Fruit fly (Drosophila melanogaster) whole organism, embryonic: ENCODE data around the gene Ilk.

Source experiments
- Ada2b ChIP-seq: fragments of 200-800 bp; sonication (Bioruptor generic); IDR thresholded peaks from 2 replicates; pipeline ENCODE4 v1.3.6; 2022; ENCODE audit warnings: missing biosample characterization, missing genetic modification characterization
- BtbVII ChIP-seq: fragments of 200-800 bp; sonication (Bioruptor generic); optimal IDR thresholded peaks from 3 replicates; lab custom pipeline; 2017; ENCODE audit warnings: missing biosample characterization, mild to moderate bottlenecking, missing genetic modification characterization
- CG12071 ChIP-seq: fragments of 200-800 bp; sonication (Bioruptor generic); optimal IDR thresholded peaks from 3 replicates; lab custom pipeline; 2018; ENCODE audit warnings: missing biosample characterization, mild to moderate bottlenecking, missing genetic modification characterization
- CG12155 ChIP-seq: fragments of 200-800 bp; sonication (Bioruptor generic); optimal IDR thresholded peaks from 3 replicates; lab custom pipeline; 2016; ENCODE audit warnings: missing biosample characterization, missing genetic modification characterization
- CG12236 ChIP-seq: fragments of 200-800 bp; sonication (Bioruptor generic); optimal IDR thresholded peaks from 2 replicates; lab custom pipeline; 2016; ENCODE audit warnings: missing biosample characterization, missing genetic modification characterization
- CG13123 ChIP-seq: fragments of 200-800 bp; sonication (Bioruptor generic); optimal IDR thresholded peaks from 2 replicates; lab custom pipeline; 2016; ENCODE audit warnings: missing biosample characterization, missing genetic modification characterization
- CG13296 ChIP-seq: fragments of 200-800 bp; sonication (Bioruptor generic); optimal IDR thresholded peaks from 3 replicates; lab custom pipeline; 2018; ENCODE audit warnings: missing biosample characterization, mild to moderate bottlenecking, missing genetic modification characterization
- CG14441 ChIP-seq: fragments of 200-800 bp; sonication (Bioruptor generic); IDR thresholded peaks from 2 replicates; pipeline ENCODE4 v1.3.6; 2022; ENCODE audit warnings: missing biosample characterization, missing genetic modification characterization
- CG31388 ChIP-seq: fragments of 200-800 bp; sonication (Bioruptor generic); optimal IDR thresholded peaks from 2 replicates; lab custom pipeline; 2016; ENCODE audit warnings: missing biosample characterization, missing genetic modification characterization
- CG32772 ChIP-seq: fragments of 200-800 bp; sonication (Bioruptor generic); IDR thresholded peaks from 2 replicates; pipeline ENCODE4 v1.3.6; 2022; ENCODE audit warnings: missing biosample characterization, missing genetic modification characterization
- CG33213 ChIP-seq: fragments of 200-800 bp; sonication (Bioruptor generic); optimal IDR thresholded peaks from 3 replicates; lab custom pipeline; 2016; ENCODE audit warnings: missing biosample characterization, missing genetic modification characterization
- CG4617 ChIP-seq: fragments of 200-800 bp; sonication (Bioruptor generic); optimal IDR thresholded peaks from 3 replicates; lab custom pipeline; 2016; ENCODE audit warnings: missing biosample characterization, missing genetic modification characterization, borderline replicate concordance
- CG4820 ChIP-seq: fragments of 200-800 bp; sonication (Bioruptor generic); optimal IDR thresholded peaks from 3 replicates; lab custom pipeline; 2016; ENCODE audit warnings: missing biosample characterization, missing genetic modification characterization
- CG6765 ChIP-seq: fragments of 200-800 bp; sonication (Bioruptor generic); optimal IDR thresholded peaks from 3 replicates; lab custom pipeline; 2017; ENCODE audit warnings: missing biosample characterization, mild to moderate bottlenecking, missing genetic modification characterization
- CG7271 ChIP-seq: fragments of 200-800 bp; sonication (Bioruptor generic); optimal IDR thresholded peaks from 2 replicates; lab custom pipeline; 2018; ENCODE audit warnings: missing biosample characterization, mild to moderate bottlenecking, missing genetic modification characterization, moderate library complexity
- CG7556 ChIP-seq: fragments of 200-800 bp; sonication (Bioruptor generic); optimal IDR thresholded peaks from 2 replicates; lab custom pipeline; 2017; ENCODE audit warnings: missing biosample characterization, mild to moderate bottlenecking, missing genetic modification characterization
- CTCF ChIP-seq: fragments of 200-800 bp; sonication (Bioruptor generic); optimal IDR thresholded peaks from 2 replicates; lab custom pipeline; 2017; ENCODE audit warnings: missing biosample characterization, mild to moderate bottlenecking, missing genetic modification characterization, moderate library complexity
- Dbx ChIP-seq: fragments of 200-800 bp; sonication (Bioruptor generic); IDR thresholded peaks from 3 replicates; pipeline ENCODE4 v1.3.6; 2022; ENCODE audit warnings: missing biosample characterization, missing genetic modification characterization
- Dll ChIP-seq: fragments of 200-800 bp; sonication (Bioruptor generic); IDR thresholded peaks from 4 replicates; pipeline ENCODE4 v1.3.6; 2022; ENCODE audit warnings: missing biosample characterization, missing genetic modification characterization; ENCODE audit not compliant: partially characterized antibody
- Ets65A ChIP-seq: fragments of 200-800 bp; sonication (Bioruptor generic); peaks from one replicate; lab custom pipeline; 2016; ENCODE audit warnings: missing biosample characterization, missing genetic modification characterization
- Gsc ChIP-seq: fragments of 200-800 bp; sonication (Bioruptor generic); IDR thresholded peaks from 2 replicates; pipeline ENCODE4 v1.3.6; 2022; ENCODE audit warnings: missing biosample characterization, missing genetic modification characterization
- H15 ChIP-seq: fragments of 200-800 bp; sonication (Bioruptor generic); IDR thresholded peaks from 3 replicates; pipeline ENCODE4 v1.3.6; 2022; ENCODE audit warnings: missing biosample characterization, missing genetic modification characterization
- HLH4C ChIP-seq: fragments of 200-800 bp; sonication (Bioruptor generic); IDR thresholded peaks from 3 replicates; pipeline ENCODE4 v1.3.6; 2022; ENCODE audit warnings: missing biosample characterization, missing genetic modification characterization; ENCODE audit not compliant: partially characterized antibody
- Hr39 ChIP-seq: fragments of >200 bp; optimal IDR thresholded peaks from 2 replicates; lab custom pipeline; 2017
- Hsf ChIP-seq: fragments of 200-800 bp; sonication (Bioruptor generic); optimal IDR thresholded peaks from 3 replicates; lab custom pipeline; 2016; ENCODE audit warnings: missing biosample characterization, missing genetic modification characterization
- Lpt ChIP-seq: fragments of >200 bp; optimal IDR thresholded peaks from 2 replicates; lab custom pipeline; 2018; ENCODE audit warnings: missing biosample characterization, missing genetic modification characterization
- MTF-1 ChIP-seq: fragments of 200-800 bp; sonication (Bioruptor generic); optimal IDR thresholded peaks from 2 replicates; lab custom pipeline; 2018; ENCODE audit warnings: missing biosample characterization, mild to moderate bottlenecking, missing genetic modification characterization, borderline replicate concordance
- Max ChIP-seq: fragments of 200-800 bp; sonication (Bioruptor generic); optimal IDR thresholded peaks from 2 replicates; lab custom pipeline; 2016; ENCODE audit warnings: missing biosample characterization, mild to moderate bottlenecking, missing genetic modification characterization
- Myb ChIP-seq: fragments of 200-800 bp; sonication (Bioruptor generic); optimal IDR thresholded peaks from 2 replicates; lab custom pipeline; 2016; ENCODE audit warnings: missing biosample characterization, missing genetic modification characterization
- NC2β ChIP-seq: fragments of 200-800 bp; sonication (Bioruptor generic); optimal IDR thresholded peaks from 2 replicates; lab custom pipeline; 2016; ENCODE audit warnings: missing biosample characterization, missing genetic modification characterization
- PHDP ChIP-seq: fragments of 200-800 bp; sonication (Bioruptor generic); optimal IDR thresholded peaks from 3 replicates; lab custom pipeline; 2018; ENCODE audit warnings: missing biosample characterization, mild to moderate bottlenecking, missing genetic modification characterization, moderate library complexity
- Poxn ChIP-seq: fragments of 200-800 bp; sonication (Bioruptor generic); IDR thresholded peaks from 2 replicates; pipeline ENCODE4 v1.3.6; 2022; ENCODE audit warnings: missing biosample characterization, missing genetic modification characterization
- Ravus ChIP-seq: fragments of 200-800 bp; sonication (Bioruptor generic); IDR thresholded peaks from 2 replicates; pipeline ENCODE4 v1.3.6; 2022; ENCODE audit warnings: missing biosample characterization, missing genetic modification characterization
- abd-A ChIP-seq: fragments of 200-800 bp; sonication (Bioruptor generic); optimal IDR thresholded peaks from 3 replicates; lab custom pipeline; 2019; ENCODE audit warnings: missing biosample characterization, mild to moderate bottlenecking, missing genetic modification characterization, moderate library complexity
- ac ChIP-seq: fragments of 200-800 bp; sonication (Bioruptor generic); optimal IDR thresholded peaks from 3 replicates; lab custom pipeline; 2017; ENCODE audit warnings: missing biosample characterization, mild to moderate bottlenecking, missing genetic modification characterization
- al ChIP-seq: fragments of 200-800 bp; sonication (Bioruptor generic); IDR thresholded peaks from 2 replicates; pipeline ENCODE4 v1.3.6; 2022; ENCODE audit warnings: missing biosample characterization, missing genetic modification characterization
- btn ChIP-seq: fragments of 200-800 bp; sonication (Bioruptor generic); optimal IDR thresholded peaks from 2 replicates; lab custom pipeline; 2016; ENCODE audit warnings: missing biosample characterization, missing genetic modification characterization
- cwo ChIP-seq: fragments of 200-800 bp; sonication (Bioruptor generic); optimal IDR thresholded peaks from 3 replicates; lab custom pipeline; 2017; ENCODE audit warnings: missing biosample characterization, missing genetic modification characterization, mild to moderate bottlenecking, moderate library complexity, missing genetic modification reagents
- dimm ChIP-seq: fragments of 200-800 bp; sonication (Bioruptor generic); IDR thresholded peaks from 2 replicates; pipeline ENCODE4 v1.3.6; 2022; ENCODE audit warnings: missing biosample characterization, missing genetic modification characterization
- dpn ChIP-seq, 2 experiments: fragments of 200-800 bp; sonication (Bioruptor generic); optimal IDR thresholded peaks; 3 replicates each; lab custom pipeline; 2016; ENCODE audit warnings: missing biosample characterization in 2 of 2, missing genetic modification characterization in 2 of 2
- fd3F ChIP-seq: fragments of 200-800 bp; sonication (Bioruptor generic); optimal IDR thresholded peaks from 2 replicates; lab custom pipeline; 2018; ENCODE audit warnings: missing biosample characterization, mild to moderate bottlenecking, missing genetic modification characterization, moderate library complexity
- gce ChIP-seq: fragments of 200-800 bp; sonication (Bioruptor generic); IDR thresholded peaks from 3 replicates; pipeline ENCODE4 v1.3.6; 2022; ENCODE audit warnings: missing biosample characterization, missing genetic modification characterization
- ken ChIP-seq: fragments of 200-800 bp; sonication (Bioruptor generic); IDR thresholded peaks from 3 replicates; pipeline ENCODE4 v1.3.6; 2022; ENCODE audit warnings: missing biosample characterization, missing genetic modification characterization
- kni ChIP-seq: fragments of 200-800 bp; sonication (Bioruptor generic); optimal IDR thresholded peaks from 3 replicates; lab custom pipeline; 2017; ENCODE audit warnings: mild to moderate bottlenecking, missing biosample characterization, missing genetic modification reagents, missing genetic modification characterization
- lmd ChIP-seq: fragments of 200-800 bp; sonication (Bioruptor generic); IDR thresholded peaks from 2 replicates; pipeline ENCODE4 v1.3.6; 2022; ENCODE audit warnings: missing biosample characterization, missing genetic modification characterization
- nau ChIP-seq: fragments of 200-800 bp; sonication (Bioruptor generic); optimal IDR thresholded peaks from 3 replicates; lab custom pipeline; 2017; ENCODE audit warnings: missing biosample characterization, mild to moderate bottlenecking, missing genetic modification characterization, missing genetic modification reagents
- otp ChIP-seq: fragments of 200-800 bp; sonication (Bioruptor generic); IDR thresholded peaks from 3 replicates; pipeline ENCODE4, ENCODE4 v1.3.6; 2022; ENCODE audit warnings: missing biosample characterization, missing genetic modification characterization
- shn ChIP-seq: fragments of 200-800 bp; sonication (Bioruptor generic); optimal IDR thresholded peaks from 3 replicates; lab custom pipeline; 2016; ENCODE audit warnings: missing biosample characterization, missing genetic modification characterization
- slbo ChIP-seq: fragments of 200-800 bp; sonication (Bioruptor generic); IDR thresholded peaks from 2 replicates; pipeline ENCODE4 v1.3.6; 2022; ENCODE audit warnings: missing biosample characterization, missing genetic modification characterization
- sob ChIP-seq: fragments of 200-800 bp; sonication (Bioruptor generic); IDR thresholded peaks from 2 replicates; pipeline ENCODE4 v1.3.6; 2022; ENCODE audit warnings: missing biosample characterization, missing genetic modification characterization
- tap ChIP-seq: fragments of 200-800 bp; optimal IDR thresholded peaks from 3 replicates; lab custom pipeline; 2019; ENCODE audit warnings: missing biosample characterization, mild to moderate bottlenecking, missing genetic modification characterization, moderate library complexity

Gene Ilk

dm6 chr3L:21172527-21173253 is 44.0 kb upstream of the Ilk start, which contains the start of the genes chb and AsnS (continued):
- peak; percentile 26; the same call in 1 of the 2 replicates for TF ChIP-seq Poxn (GFP tag; lab: Robert Waterston, UW)
- TF ChIP-seq lmd: peak; percentile 92
- TF ChIP-seq shn (GFP tag; lab: Kevin White, UChicago): peak; percentile 59
- TF ChIP-seq nau (GFP tag; lab: Kevin White, UChicago): peak; percentile 70
- peak; percentile 88 for TF ChIP-seq Dbx (GFP tag; lab: Robert Waterston, UW)
- peak; percentile 87 for TF ChIP-seq gce (GFP tag; lab: Robert Waterston, UW)
- TF ChIP-seq CG12071 (GFP tag; lab: Kevin White, UChicago): peak; percentile 83
- peak; percentile 85 for TF ChIP-seq CG4820 (GFP tag; lab: Kevin White, UChicago)
- TF ChIP-seq CG33213: no peak
- peak; percentile 80 for TF ChIP-seq BtbVII (GFP tag; lab: Kevin White, UChicago)
- peak; percentile 86 for TF ChIP-seq CG12155 (GFP tag; lab: Kevin White, UChicago)
- TF ChIP-seq slbo (GFP tag; lab: Robert Waterston, UW): peak; percentile 96
- no peak for TF ChIP-seq Hr39 (lab: Kevin White, UChicago)
- peak; percentile 39 for TF ChIP-seq CG4617
- TF ChIP-seq CG7556 (GFP tag; lab: Kevin White, UChicago): peak; percentile 86
- TF ChIP-seq ken (GFP tag; lab: Robert Waterston, UW): peak; percentile 84
- peak; percentile 80 for TF ChIP-seq dimm (GFP tag; lab: Robert Waterston, UW)
- TF ChIP-seq abd-A (tag; lab: Kevin White, UChicago): no peak
- TF ChIP-seq al (GFP tag; lab: Robert Waterston, UW): peak; percentile 91
- TF ChIP-seq Gsc (GFP tag; lab: Robert Waterston, UW): peak; percentile 50
- TF ChIP-seq CG13123 (GFP tag; lab: Kevin White, UChicago): peak; percentile 65
- peak; percentile 95 for TF ChIP-seq Ada2b (GFP tag; lab: Robert Waterston, UW)
- peak; percentile 94 for TF ChIP-seq CG14441 (GFP tag; lab: Robert Waterston, UW)
- no peak for TF ChIP-seq ac (GFP tag; lab: Kevin White, UChicago)
- peak; percentile 77 for TF ChIP-seq cwo
- peak; percentile 40 for TF ChIP-seq Myb (GFP tag; lab: Kevin White, UChicago)
- peak; percentile 94 for TF ChIP-seq tap (tag; lab: Kevin White, UChicago)
- TF ChIP-seq btn (GFP tag; lab: Kevin White, UChicago): peak; percentile 48
- TF ChIP-seq dpn (GFP tag; optimal IDR thresholded peaks at IDR 0.05; lab: Kevin White, UChicago): peak; percentile 74 to 89
- TF ChIP-seq Ets65A (GFP tag; lab: Kevin White, UChicago): peak; percentile 39
- TF ChIP-seq CG31388: peak; percentile 48
- TF ChIP-seq Ravus: peak; percentile 87
- no peak for TF ChIP-seq CTCF (GFP tag; lab: Kevin White, UChicago)
- peak; percentile 91 for TF ChIP-seq H15
- TF ChIP-seq otp: peak; percentile 87
- peak; percentile 63 for TF ChIP-seq CG6765
- TF ChIP-seq PHDP (tag; lab: Kevin White, UChicago): peak; percentile 96
- TF ChIP-seq MTF-1: peak; percentile 66
- no peak for TF ChIP-seq Dll (GFP tag; lab: Robert Waterston, UW)
- peak; percentile 82 for TF ChIP-seq Max (GFP tag; lab: Kevin White, UChicago)
- peak; percentile 89 for TF ChIP-seq sob (GFP tag; lab: Robert Waterston, UW)
- TF ChIP-seq kni (GFP tag; lab: Kevin White, UChicago): no peak
- TF ChIP-seq CG32772 (GFP tag; lab: Robert Waterston, UW): peak; percentile 90
- TF ChIP-seq fd3F (GFP tag; lab: Kevin White, UChicago): peak; percentile 95
- peak; percentile 76 for TF ChIP-seq CG13296 (GFP tag; lab: Kevin White, UChicago)
- TF ChIP-seq Lpt: no peak
- peak; percentile 85 for TF ChIP-seq Hsf (GFP tag; lab: Kevin White, UChicago)
- TF ChIP-seq HLH4C (GFP tag; lab: Robert Waterston, UW): no peak
- TF ChIP-seq CG7271 (tag; lab: Kevin White, UChicago): peak; percentile 70
- TF ChIP-seq NC2β: peak; percentile 28
- TF ChIP-seq CG12236 (GFP tag; lab: Kevin White, UChicago): peak; percentile 55
